Worm (Caenorhabditis elegans): ENCODE results near the gene clec-5.
A peak's percentile ranks its signal among the peaks of the same experiment; 100 is the strongest.

The clec-5 gene

DNA sequence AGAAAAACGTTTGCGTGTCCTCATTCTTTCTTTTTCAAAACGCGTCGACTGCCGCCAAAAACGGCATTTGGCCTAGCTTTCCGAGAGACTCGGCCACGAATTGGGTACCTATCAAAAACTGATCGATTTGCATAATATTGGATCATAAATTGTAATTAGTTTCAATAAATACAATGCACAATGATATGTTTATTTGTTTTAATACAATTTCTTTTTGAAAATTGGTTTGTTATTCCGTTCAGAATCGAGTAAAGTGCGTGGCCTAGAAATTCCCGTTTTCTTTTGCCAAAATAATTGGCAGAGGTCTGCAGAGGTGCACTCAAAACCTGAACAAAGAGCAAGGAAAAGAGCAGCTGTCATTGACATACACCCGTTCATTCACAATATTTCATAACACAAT is 22.0 kb upstream of the clec-5 start, which contains the start of gene F26F4.8 (continued):
- TF ChIP-seq blmp-1 (tag; optimal IDR thresholded peaks at IDR 0.05; ENCODE audit: insufficient read depth) (no peak), sma-3 (GFP tag; optimal IDR thresholded peaks at IDR 0.05) (no peak), lsy-2 (tag; optimal IDR thresholded peaks at IDR 0.05) (peak in 1 of 2 experiments; percentile 41), lin-13 (GFP tag; optimal IDR thresholded peaks at IDR 0.05) (no peak), ztf-4 (tag; optimal IDR thresholded peaks at IDR 0.05) (no peak), skn-1 (tag; optimal IDR thresholded peaks at IDR 0.05) (no peak), dmd-4 (tag; optimal IDR thresholded peaks at IDR 0.05) (no peak), ztf-11 (tag; optimal IDR thresholded peaks at IDR 0.05) (no peak), nhr-25 (tag; optimal IDR thresholded peaks at IDR 0.05) (no peak), egl-27 (tag; optimal IDR thresholded peaks at IDR 0.05) (no peak), ama-1 (optimal IDR thresholded peaks at IDR 0.05) (no peak), aly-2 (tag; optimal IDR thresholded peaks at IDR 0.05) (no peak), F13H6.1 (tag; optimal IDR thresholded peaks at IDR 0.05) (peak; percentile 28), Y55F3AM.14 (GFP tag; optimal IDR thresholded peaks at IDR 0.05) (no peak), ZK546.5 (tag; optimal IDR thresholded peaks at IDR 0.05) (no peak), unc-62 (GFP tag; optimal IDR thresholded peaks at IDR 0.05) (no peak), nhr-12 (tag; optimal IDR thresholded peaks at IDR 0.05) (no peak), mdl-1 (tag; optimal IDR thresholded peaks at IDR 0.05) (no peak), zag-1 (tag; optimal IDR thresholded peaks at IDR 0.05) (no peak), unc-55 (GFP tag; optimal IDR thresholded peaks at IDR 0.05) (peak; percentile 21), nhr-10 (tag; optimal IDR thresholded peaks at IDR 0.05) (no peak)

DNA sequence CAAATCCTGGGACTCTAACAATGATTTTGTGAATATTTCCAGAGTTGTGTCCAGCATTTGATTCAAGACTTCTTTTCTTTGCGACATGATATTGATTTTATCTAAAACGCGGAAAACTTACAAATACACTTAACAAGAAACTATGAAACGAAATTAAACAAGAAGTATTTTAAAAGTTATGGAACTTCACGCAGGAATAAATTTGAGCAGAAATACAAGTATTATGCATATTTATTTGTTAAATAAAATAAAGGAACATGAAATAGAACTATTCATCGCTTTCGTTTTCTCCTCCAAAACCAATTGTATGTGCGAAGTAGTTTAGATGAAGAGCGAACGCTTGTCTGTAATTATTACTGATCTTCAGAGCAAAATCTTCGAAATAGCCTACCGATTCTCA is 20.4 kb upstream of the clec-5 start, which contains the start of gene kbp-2:
Gene kbp-2 (minus strand): TSS at position 101 of the 400 bp plus-strand sequence.
- TF ChIP-seq nhr-11 (tag; optimal IDR thresholded peaks at IDR 0.05), result no peak
- no peak for TF ChIP-seq nhr-237 (tag; optimal IDR thresholded peaks at IDR 0.05)
- no peak for TF ChIP-seq skn-1 (tag; optimal IDR thresholded peaks at IDR 0.05)
- no peak for TF ChIP-seq lin-11 (tag; optimal IDR thresholded peaks at IDR 0.05)
- TF ChIP-seq sma-9 (GFP tag; optimal IDR thresholded peaks at IDR 0.05), result no peak
- TF ChIP-seq sma-9 (tag; optimal IDR thresholded peaks at IDR 0.05), result no peak
- no peak for TF ChIP-seq C34F6.9 (tag; optimal IDR thresholded peaks at IDR 0.05)
- no peak for TF ChIP-seq sem-4 (tag; optimal IDR thresholded peaks at IDR 0.05)
- TF ChIP-seq ztf-4 (tag; optimal IDR thresholded peaks at IDR 0.05), result no peak
- TF ChIP-seq elt-3 (tag; optimal IDR thresholded peaks at IDR 0.05), result no peak

DNA sequence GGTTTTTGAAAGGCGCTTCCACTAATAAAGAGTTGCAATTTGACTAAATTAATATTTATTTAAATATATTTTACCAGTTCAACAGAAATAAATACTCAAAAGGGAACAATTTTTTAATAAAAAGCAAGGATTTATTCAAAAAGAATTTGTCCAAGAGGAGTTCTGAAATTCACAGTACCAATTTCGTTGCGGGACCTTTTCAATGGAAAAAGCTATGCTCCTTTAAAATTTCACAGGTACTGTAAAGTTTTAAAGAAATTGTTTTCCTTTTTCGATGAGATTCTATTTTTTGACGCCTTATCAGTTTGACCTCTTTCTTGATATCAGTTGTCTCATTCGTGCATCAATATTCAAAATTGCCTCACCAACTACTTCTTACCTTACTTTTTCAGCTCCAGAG is 16.9 kb upstream of the clec-5 start, which contains the start of gene tag-340:
Gene tag-340 (plus strand): TSS at position 249 of the 400 bp plus-strand sequence.
- TF ChIP-seq nhr-6 (tag; optimal IDR thresholded peaks at IDR 0.05) (no peak), sma-9 (GFP tag; optimal IDR thresholded peaks at IDR 0.05) (no peak), sma-9 (tag; optimal IDR thresholded peaks at IDR 0.05) (no peak), skn-1 (tag; optimal IDR thresholded peaks at IDR 0.05) (no peak), fos-1 (tag; optimal IDR thresholded peaks at IDR 0.05) (peak; percentile 28)

DNA sequence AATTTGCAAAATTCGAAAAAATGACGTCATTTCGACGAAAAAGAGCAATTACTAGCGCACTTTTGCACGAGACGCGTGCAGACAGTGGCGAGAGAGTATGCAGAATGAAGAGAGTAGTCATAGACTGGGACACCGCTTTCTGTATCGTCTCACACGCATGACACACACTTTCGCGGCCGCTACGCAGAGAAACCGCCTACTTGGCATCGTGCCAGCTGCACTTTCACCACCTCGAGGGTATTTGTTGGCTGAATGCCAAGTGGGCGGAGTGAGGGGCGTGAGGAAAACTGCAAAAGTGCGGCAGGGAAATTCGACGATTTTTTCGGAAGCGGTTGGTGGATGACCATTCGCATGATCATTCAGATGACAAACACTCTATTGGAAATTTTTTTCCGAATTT is 16.3 kb upstream of the clec-5 start:
- peak; percentile 36 for TF ChIP-seq ama-1 (optimal IDR thresholded peaks at IDR 0.05)
- TF ChIP-seq ceh-16 (tag; optimal IDR thresholded peaks at IDR 0.05), result peak; percentile 99
- TF ChIP-seq ztf-11 (tag; optimal IDR thresholded peaks at IDR 0.05), result no peak
- peak; percentile 19 for TF ChIP-seq elt-1 (tag; optimal IDR thresholded peaks at IDR 0.05)
- TF ChIP-seq crh-2 (tag; optimal IDR thresholded peaks at IDR 0.05), result peak; percentile 99
- peak; percentile 99 for TF ChIP-seq sma-9 (GFP tag; optimal IDR thresholded peaks at IDR 0.05)
- no peak for TF ChIP-seq sma-9 (tag; optimal IDR thresholded peaks at IDR 0.05)
- no peak for TF ChIP-seq nhr-11 (tag; optimal IDR thresholded peaks at IDR 0.05)
- peak; percentile 86 for TF ChIP-seq nhr-10 (tag; optimal IDR thresholded peaks at IDR 0.05)
- peak; percentile 99 for TF ChIP-seq sem-4 (tag; optimal IDR thresholded peaks at IDR 0.05)
- peak; percentile 89 for TF ChIP-seq nhr-77 (tag; optimal IDR thresholded peaks at IDR 0.05)
- peak; percentile 88 for TF ChIP-seq ZK546.5 (tag; optimal IDR thresholded peaks at IDR 0.05)
- peak; percentile 68 for TF ChIP-seq dmd-4 (tag; optimal IDR thresholded peaks at IDR 0.05)
- no peak for TF ChIP-seq nhr-23 (tag; optimal IDR thresholded peaks at IDR 0.05)
- peak; percentile 98 for TF ChIP-seq egl-27 (tag; optimal IDR thresholded peaks at IDR 0.05)
- 0 out of 2 replicates have a peak, but pooled peaks have one; percentile 58 for TF ChIP-seq ztf-1 (GFP tag; conservative IDR thresholded peaks at IDR 0.05)
- peak; percentile 96 for TF ChIP-seq mab-5 (tag; optimal IDR thresholded peaks at IDR 0.05)
- TF ChIP-seq elt-3 (tag; optimal IDR thresholded peaks at IDR 0.05), result no peak
- TF ChIP-seq sma-3 (GFP tag; optimal IDR thresholded peaks at IDR 0.05), result peak; percentile 100
- peak; percentile 99 for TF ChIP-seq blmp-1 (tag; optimal IDR thresholded peaks at IDR 0.05; ENCODE audit: insufficient read depth)
- TF ChIP-seq nhr-237 (tag; optimal IDR thresholded peaks at IDR 0.05), result peak; percentile 87
- peak; percentile 69 for TF ChIP-seq R02D3.7 (tag; optimal IDR thresholded peaks at IDR 0.05)
- TF ChIP-seq zag-1 (tag; optimal IDR thresholded peaks at IDR 0.05), result peak; percentile 98
- TF ChIP-seq nhr-6 (tag; optimal IDR thresholded peaks at IDR 0.05), result peak; percentile 97
- peak; percentile 99 for TF ChIP-seq ztf-4 (tag; optimal IDR thresholded peaks at IDR 0.05)
- peak; percentile 93 for TF ChIP-seq gmeb-1 (tag; optimal IDR thresholded peaks at IDR 0.05)
- no peak for TF ChIP-seq unc-39 (tag; optimal IDR thresholded peaks at IDR 0.05)
- TF ChIP-seq ceh-82 (tag; optimal IDR thresholded peaks at IDR 0.05), result peak; percentile 92
- peak; percentile 65 for TF ChIP-seq nhr-12 (tag; optimal IDR thresholded peaks at IDR 0.05)
- TF ChIP-seq F13H6.1 (tag; optimal IDR thresholded peaks at IDR 0.05), result peak; percentile 100
- peak; percentile 100 for TF ChIP-seq fos-1 (tag; optimal IDR thresholded peaks at IDR 0.05)
- peak; percentile 77 for TF ChIP-seq lin-39 (tag; optimal IDR thresholded peaks at IDR 0.05)
- TF ChIP-seq mbf-1 (tag; optimal IDR thresholded peaks at IDR 0.05), result no peak
- TF ChIP-seq skn-1 (tag; optimal IDR thresholded peaks at IDR 0.05), result peak; percentile 41
- peak; percentile 95 for TF ChIP-seq unc-62 (GFP tag; optimal IDR thresholded peaks at IDR 0.05)
- TF ChIP-seq alr-1 (tag; optimal IDR thresholded peaks at IDR 0.05), result peak; percentile 67
